Worm (Caenorhabditis elegans) whole organism, L1 larva: ENCODE results near the gene C29F7.1.

Source experiments
- C04F5.9 ChIP-seq: sonication (generic microtip); optimal IDR thresholded peaks from 2 replicates; lab custom pipeline; 2016; ENCODE audit warnings: missing genetic modification characterization, missing compliant biosample characterization
- F16B12.6 ChIP-seq: fragments of 150-350 bp; optimal IDR thresholded peaks from 2 replicates; lab custom pipeline; 2014; ENCODE audit warnings: missing biosample characterization, missing genetic modification characterization
- Y116A8C.19 ChIP-seq: sonication (generic microtip); optimal IDR thresholded peaks from 2 replicates; lab custom pipeline; 2016; ENCODE audit warnings: missing compliant biosample characterization, missing genetic modification characterization, borderline replicate concordance
- aha-1 ChIP-seq: fragments of 150-350 bp; optimal IDR thresholded peaks from 2 replicates; lab custom pipeline; 2014; ENCODE audit warnings: missing biosample characterization, missing genetic modification characterization
- aly-2 ChIP-seq: fragments of 150-350 bp; optimal IDR thresholded peaks from 2 replicates; lab custom pipeline; 2014; ENCODE audit warnings: missing biosample characterization, missing genetic modification characterization
- ama-1 ChIP-seq: fragments of 150-350 bp; optimal IDR thresholded peaks from 2 replicates; lab custom pipeline; 2014
- blmp-1 ChIP-seq: fragments of 150-350 bp; optimal IDR thresholded peaks from 2 replicates; lab custom pipeline; 2014; ENCODE audit warnings: missing biosample characterization, missing genetic modification characterization
- ceh-88 ChIP-seq: fragments of 200-800 bp; sonication (Bioruptor generic); IDR thresholded peaks from 2 replicates; pipeline ENCODE4 v1.3.6; 2022; ENCODE audit warnings: missing genetic modification characterization, missing compliant biosample characterization
- ceh-90 ChIP-seq: sonication (generic microtip); optimal IDR thresholded peaks from 2 replicates; lab custom pipeline; 2016; ENCODE audit warnings: missing genetic modification characterization, missing compliant biosample characterization
- dpl-1 ChIP-seq, 3 experiments: fragments of 150-350 bp in 2 of 3; sonication (generic microtip) in 1 of 3; optimal IDR thresholded peaks; 2 replicates each; lab custom pipeline; 2014 to 2017; ENCODE audit warnings: missing biosample characterization in 3 of 3, missing genetic modification characterization in 3 of 3, missing genetic modification reagents in 3 of 3
- efl-1 ChIP-seq, 4 experiments: fragments of 150-350 bp; optimal IDR thresholded peaks in 3 of 4; peaks in 1 of 4; 1 replicate in 1 of 4; 2 replicates in 3 of 4; lab custom pipeline; 2014; ENCODE audit warnings: missing biosample characterization in 2 of 4, missing genetic modification characterization in 2 of 4, missing genetic modification reagents in 2 of 4
- efl-3 ChIP-seq: fragments of 200-800 bp; sonication (Bioruptor generic); optimal IDR thresholded peaks from 2 replicates; lab custom pipeline; 2018; ENCODE audit warnings: mild to moderate bottlenecking, missing genetic modification characterization, missing compliant biosample characterization
- egl-13 ChIP-seq: sonication (generic microtip); optimal IDR thresholded peaks from 2 replicates; lab custom pipeline; 2016; ENCODE audit warnings: missing genotype, missing genetic modification reagents, missing genetic modification characterization, missing compliant biosample characterization
- elt-3 ChIP-seq, 6 experiments: fragments of 150-350 bp in 1 of 6; sonication (generic microtip); optimal IDR thresholded peaks; 2 replicates each; lab custom pipeline; 2017 to 2018; ENCODE audit warnings: missing biosample characterization in 6 of 6, missing genetic modification characterization in 6 of 6, inconsistent platforms in 1 of 6
- fkh-4 ChIP-seq: sonication (generic microtip); optimal IDR thresholded peaks from 2 replicates; lab custom pipeline; 2016; ENCODE audit warnings: missing compliant biosample characterization, missing genetic modification characterization, borderline replicate concordance
- fkh-8 ChIP-seq: sonication (generic microtip); optimal IDR thresholded peaks from 2 replicates; lab custom pipeline; 2016; ENCODE audit warnings: mild to moderate bottlenecking, missing genetic modification characterization, missing compliant biosample characterization
- fos-1 ChIP-seq: fragments of 150-350 bp; optimal IDR thresholded peaks from 2 replicates; lab custom pipeline; 2014; ENCODE audit warnings: missing biosample characterization, missing genetic modification characterization
- grh-1 ChIP-seq: fragments of 200-800 bp; sonication (Bioruptor generic); IDR thresholded peaks from 2 replicates; pipeline ENCODE4 v1.3.6; 2022; ENCODE audit warnings: missing genetic modification reagents, missing genetic modification characterization, missing compliant biosample characterization
- hlh-17 ChIP-seq: fragments of 200-800 bp; sonication (Bioruptor generic); optimal IDR thresholded peaks from 2 replicates; lab custom pipeline; 2018; ENCODE audit warnings: missing genetic modification characterization, mild to moderate bottlenecking, missing compliant biosample characterization, moderate library complexity, borderline replicate concordance
- hpl-2 ChIP-seq: fragments of 150-350 bp; optimal IDR thresholded peaks from 2 replicates; lab custom pipeline; 2014; ENCODE audit warnings: missing biosample characterization, missing genetic modification reagents, missing genetic modification characterization
- irx-1 ChIP-seq: sonication (generic microtip); optimal IDR thresholded peaks from 2 replicates; lab custom pipeline; 2016; ENCODE audit warnings: missing genetic modification characterization, missing compliant biosample characterization
- jun-1 ChIP-seq: fragments of 150-350 bp; optimal IDR thresholded peaks from 2 replicates; lab custom pipeline; 2014; ENCODE audit warnings: missing biosample characterization, missing genetic modification reagents, missing genetic modification characterization
- lin-13 ChIP-seq: fragments of 150-350 bp; optimal IDR thresholded peaks from 2 replicates; lab custom pipeline; 2014; ENCODE audit warnings: missing biosample characterization, missing genetic modification reagents, missing genetic modification characterization
- lir-3 ChIP-seq: sonication (generic microtip); optimal IDR thresholded peaks from 2 replicates; lab custom pipeline; 2016; ENCODE audit warnings: mild to moderate bottlenecking, missing genetic modification characterization, moderate library complexity, missing compliant biosample characterization; ENCODE audit not compliant: poor library complexity
- lsy-2 ChIP-seq, 2 experiments: fragments of 150-350 bp; optimal IDR thresholded peaks; 2 replicates each; lab custom pipeline; 2014; ENCODE audit warnings: missing biosample characterization in 2 of 2, missing genetic modification characterization in 2 of 2
- mab-9 ChIP-seq: fragments of 200-800 bp; sonication (Bioruptor generic); IDR thresholded peaks from 2 replicates; pipeline ENCODE4 v1.3.6; 2022; ENCODE audit warnings: missing genetic modification reagents, missing genetic modification characterization, missing compliant biosample characterization
- mdl-1 ChIP-seq, 2 experiments: fragments of 150-350 bp; optimal IDR thresholded peaks; 2 replicates each; lab custom pipeline; 2014 to 2017; ENCODE audit warnings: missing biosample characterization in 2 of 2, missing genetic modification characterization in 2 of 2, inconsistent platforms in 1 of 2
- mef-2 ChIP-seq: fragments of 150-350 bp; optimal IDR thresholded peaks from 2 replicates; lab custom pipeline; 2014; ENCODE audit warnings: missing biosample characterization, missing genetic modification characterization
- mep-1 ChIP-seq: fragments of 150-350 bp; optimal IDR thresholded peaks from 2 replicates; lab custom pipeline; 2014; ENCODE audit warnings: missing biosample characterization, missing genetic modification characterization
- nhr-12 ChIP-seq: sonication (generic microtip); optimal IDR thresholded peaks from 2 replicates; lab custom pipeline; 2017; ENCODE audit warnings: missing biosample characterization, missing genetic modification characterization
- nhr-19 ChIP-seq: fragments of 200-800 bp; sonication (Bioruptor generic); conservative IDR thresholded peaks from 2 replicates; pipeline ENCODE4 v1.3.6; 2022; ENCODE audit warnings: missing genetic modification characterization, missing compliant biosample characterization
- nhr-71 ChIP-seq: sonication (generic microtip); optimal IDR thresholded peaks from 2 replicates; lab custom pipeline; 2016; ENCODE audit warnings: mild to moderate bottlenecking, missing genetic modification characterization, moderate library complexity, missing compliant biosample characterization
- nhr-76 ChIP-seq: sonication (generic microtip); optimal IDR thresholded peaks from 2 replicates; lab custom pipeline; 2017; ENCODE audit warnings: missing biosample characterization, missing genetic modification characterization
- nhr-77 ChIP-seq: fragments of 150-350 bp; optimal IDR thresholded peaks from 2 replicates; lab custom pipeline; 2014; ENCODE audit warnings: missing biosample characterization, missing genetic modification characterization
- nhr-90 ChIP-seq: sonication (generic microtip); optimal IDR thresholded peaks from 2 replicates; lab custom pipeline; 2016; ENCODE audit warnings: mild to moderate bottlenecking, missing genetic modification characterization, missing compliant biosample characterization; ENCODE audit not compliant: poor library complexity
- pag-3 ChIP-seq: sonication (generic microtip); optimal IDR thresholded peaks from 2 replicates; lab custom pipeline; 2017; ENCODE audit warnings: missing genetic modification characterization, mild to moderate bottlenecking, missing compliant biosample characterization, antibody characterized with exemption, borderline replicate concordance; ENCODE audit not compliant: insufficient read depth
- pax-3 ChIP-seq: fragments of 200-800 bp; sonication (Bioruptor generic); optimal IDR thresholded peaks from 2 replicates; lab custom pipeline; 2018; ENCODE audit warnings: mild to moderate bottlenecking, missing genetic modification characterization, moderate library complexity, missing compliant biosample characterization
- snu-23 ChIP-seq: sonication (generic microtip); optimal IDR thresholded peaks from 2 replicates; lab custom pipeline; 2016; ENCODE audit warnings: missing genetic modification characterization, missing compliant biosample characterization
- sup-37 ChIP-seq: fragments of 200-800 bp; sonication (Bioruptor generic); optimal IDR thresholded peaks from 2 replicates; lab custom pipeline; 2018; ENCODE audit warnings: mild to moderate bottlenecking, missing genetic modification characterization, missing compliant biosample characterization
- swsn-7 ChIP-seq: sonication (generic microtip); optimal IDR thresholded peaks from 2 replicates; lab custom pipeline; 2016; ENCODE audit warnings: missing genetic modification characterization, missing compliant biosample characterization
- tbx-2 ChIP-seq: sonication (generic microtip); optimal IDR thresholded peaks from 2 replicates; lab custom pipeline; 2016; ENCODE audit warnings: missing genetic modification characterization, missing compliant biosample characterization
- tlp-1 ChIP-seq: fragments of 150-350 bp; optimal IDR thresholded peaks from 2 replicates; lab custom pipeline; 2014; ENCODE audit warnings: missing biosample characterization, missing genetic modification characterization
- unc-130 ChIP-seq: fragments of 150-350 bp; optimal IDR thresholded peaks from 2 replicates; lab custom pipeline; 2017; ENCODE audit warnings: missing biosample characterization, missing genetic modification characterization, inconsistent platforms
- unc-62 ChIP-seq: fragments of 150-350 bp; optimal IDR thresholded peaks from 2 replicates; lab custom pipeline; 2014; ENCODE audit warnings: missing biosample characterization, missing genetic modification reagents, missing genetic modification characterization
- vab-15 ChIP-seq: sonication (generic microtip); optimal IDR thresholded peaks from 2 replicates; lab custom pipeline; 2017; ENCODE audit warnings: missing genotype, mild to moderate bottlenecking, missing genetic modification characterization, missing compliant biosample characterization
- xbp-1 ChIP-seq: sonication (generic microtip); optimal IDR thresholded peaks from 2 replicates; lab custom pipeline; 2016; ENCODE audit warnings: missing genetic modification characterization, missing compliant biosample characterization
- zag-1 ChIP-seq: fragments of 150-350 bp; optimal IDR thresholded peaks from 2 replicates; lab custom pipeline; 2014; ENCODE audit warnings: missing biosample characterization, missing genetic modification characterization
- zip-4 ChIP-seq: fragments of 200-800 bp; sonication (Bioruptor generic); optimal IDR thresholded peaks from 2 replicates; lab custom pipeline; 2018; ENCODE audit warnings: mild to moderate bottlenecking, missing genetic modification characterization, moderate library complexity, missing compliant biosample characterization
- ztf-11 ChIP-seq, 2 experiments: sonication (generic microtip); optimal IDR thresholded peaks; 2 replicates each; lab custom pipeline; 2016 to 2017; ENCODE audit warnings: missing genetic modification characterization in 2 of 2, missing biosample characterization in 1 of 2, missing compliant biosample characterization in 1 of 2

Gene C29F7.1

DNA sequence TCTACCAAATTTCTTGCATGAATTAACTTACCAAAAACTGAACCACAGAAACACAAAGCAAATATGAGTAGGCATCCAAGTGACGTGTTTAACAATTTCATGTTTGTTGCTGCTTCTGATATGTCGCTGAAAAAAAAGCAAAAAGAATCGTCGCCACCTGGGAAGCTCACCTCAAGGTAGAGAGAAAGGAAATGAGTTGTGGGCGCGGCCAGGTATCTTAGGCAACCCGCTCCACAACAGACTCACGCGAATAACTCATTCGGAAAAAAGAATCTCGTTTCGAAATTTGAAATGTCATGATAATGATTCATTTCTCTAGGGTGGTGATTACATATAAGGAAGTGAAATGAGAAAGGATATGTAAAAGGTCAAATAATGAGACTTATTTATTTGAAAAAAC is 14.8 kb upstream of the C29F7.1 start, which contains the start of gene irld-2:
TSS of gene irld-2 (minus strand) at position 101 of the 400 bp plus-strand sequence.
- TF ChIP-seq efl-1 (optimal IDR thresholded peaks at IDR 0.05; lab: Kevin White, UChicago) (no peak), efl-1 (GFP tag; optimal IDR thresholded peaks at IDR 0.05 in 1 of 2; lab: Kevin White, UChicago) (peak in 1 of 2 experiments; percentile 70), aha-1 (tag; lab: Kevin White, UChicago) (no peak), fkh-8 (tag; lab: Kevin White, UChicago) (peak; percentile 45)

DNA sequence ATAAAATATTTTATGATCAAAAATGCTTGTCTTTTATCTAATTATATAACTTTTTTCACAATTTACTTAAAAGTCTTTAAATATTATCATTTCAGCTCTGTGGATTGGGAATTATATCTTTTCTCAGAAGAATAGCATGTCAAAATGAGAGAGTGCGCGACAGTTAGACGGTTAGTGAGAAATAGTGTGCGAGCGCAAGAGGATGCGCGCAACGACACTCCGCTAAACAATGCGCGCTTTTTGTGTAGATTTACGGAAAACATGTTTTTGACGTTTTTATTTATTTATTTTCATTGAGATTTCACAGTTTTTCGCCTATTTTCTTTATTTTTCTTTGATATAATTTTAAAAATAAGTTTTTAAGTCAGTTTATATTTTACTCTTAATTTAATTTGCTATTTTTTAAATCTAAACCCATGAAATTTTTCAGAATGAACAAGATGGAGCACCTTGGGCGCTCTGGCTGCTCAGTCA is 13.1 kb upstream of the C29F7.1 start, which contains the start of gene F02C12.3:
TSS of gene F02C12.3 (plus strand) at position 424 of the 474 bp plus-strand sequence.
- TF ChIP-seq F16B12.6 (tag; lab: Kevin White, UChicago) (peak; percentile 35), mab-9 (GFP tag; lab: Robert Waterston, UW) (peak; percentile 73), vab-15 (tag; lab: Kevin White, UChicago) (no peak), mep-1 (tag; lab: Kevin White, UChicago) (peak; percentile 91), unc-130 (tag; lab: Kevin White, UChicago) (peak; percentile 10), nhr-12 (tag; lab: Kevin White, UChicago) (no peak), nhr-71 (tag; lab: Kevin White, UChicago) (peak; percentile 97), ama-1 (lab: Kevin White, UChicago) (peak; percentile 9), elt-3 (tag; optimal IDR thresholded peaks at IDR 0.05; lab: Kevin White, UChicago) (peak in 3 of 6 experiments; percentile 17 to 89 (median 81)), lsy-2 (tag; optimal IDR thresholded peaks at IDR 0.05; lab: Kevin White, UChicago) (peak; percentile 89 to 91), hlh-17 (GFP tag; lab: Kevin White, UChicago) (no peak), xbp-1 (tag; lab: Kevin White, UChicago) (peak; percentile 93), lin-13 (peak; percentile 78), jun-1 (peak; percentile 91), fos-1 (tag; lab: Kevin White, UChicago) (peak; percentile 83), unc-62 (GFP tag; lab: Kevin White, UChicago) (no peak), egl-13 (peak; percentile 88), nhr-77 (tag; lab: Kevin White, UChicago) (peak; percentile 21), snu-23 (GFP tag; lab: Kevin White, UChicago) (peak; percentile 97), nhr-19 (peak; percentile 96), ztf-11 (tag; optimal IDR thresholded peaks at IDR 0.05; lab: Kevin White, UChicago) (peak in 1 of 2 experiments; percentile 75), fkh-8 (tag; lab: Kevin White, UChicago) (peak; percentile 79), hpl-2 (peak; percentile 85), blmp-1 (tag; lab: Kevin White, UChicago) (peak; percentile 72), zip-4 (GFP tag; lab: Kevin White, UChicago) (peak; percentile 72), mdl-1 (tag; optimal IDR thresholded peaks at IDR 0.05; lab: Kevin White, UChicago) (peak in 1 of 2 experiments; percentile 82), grh-1 (peak; percentile 98), dpl-1 (GFP tag; optimal IDR thresholded peaks at IDR 0.05; lab: Kevin White, UChicago) (peak; percentile 59 to 68 (median 66)), Y116A8C.19 (tag; lab: Kevin White, UChicago) (no peak), zag-1 (tag; lab: Kevin White, UChicago) (no peak), sup-37 (GFP tag; lab: Kevin White, UChicago) (peak; percentile 56), efl-3 (GFP tag; lab: Kevin White, UChicago) (no peak), ceh-90 (tag; lab: Kevin White, UChicago) (peak; percentile 26), nhr-90 (tag; lab: Kevin White, UChicago) (peak; percentile 95), irx-1 (tag; lab: Kevin White, UChicago) (peak; percentile 88), lir-3 (tag; lab: Kevin White, UChicago) (peak; percentile 80), fkh-4 (tag; lab: Kevin White, UChicago) (peak; percentile 3), tlp-1 (tag; lab: Kevin White, UChicago) (no peak), pax-3 (peak; percentile 60), mef-2 (tag; lab: Kevin White, UChicago) (peak; percentile 81), nhr-76 (tag; lab: Kevin White, UChicago) (no peak), ceh-88 (GFP tag; lab: Robert Waterston, UW) (peak; percentile 71), tbx-2 (tag; lab: Kevin White, UChicago) (peak; percentile 94), aly-2 (tag; lab: Kevin White, UChicago) (peak; percentile 68), swsn-7 (tag; lab: Kevin White, UChicago) (peak; percentile 96), pag-3 (peak; percentile 16), C04F5.9 (tag; lab: Kevin White, UChicago) (peak; percentile 56)
